ENCODE assay signal across 1 fruit fly cellular context in the genomic region with DNA sequence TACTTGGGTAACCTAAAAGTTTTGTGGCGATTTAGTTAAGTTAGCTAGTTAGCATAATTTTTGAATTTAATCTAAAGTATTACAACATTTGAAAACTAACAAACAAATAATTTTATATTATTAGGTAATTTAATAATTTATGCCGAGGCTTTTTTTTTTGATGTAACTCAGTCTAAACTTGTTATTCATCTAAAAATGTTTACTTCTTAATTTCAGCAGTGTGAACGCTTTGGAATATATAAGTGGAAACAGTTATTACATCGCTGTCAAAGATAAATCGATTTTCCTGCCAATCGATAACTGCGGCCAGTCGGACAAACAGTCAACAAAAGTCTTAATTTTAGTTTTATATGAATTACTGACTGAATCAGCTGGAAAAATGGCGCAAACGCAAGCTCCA.
A peak's percentile ranks its signal among the peaks of the same experiment; 100 is the strongest.
TF ChIP-seq lines count a peak whose summit lies in the region.

A gene (plus strand): TSS at position 288 of the 400 bp plus-strand sequence.

TF ChIP-seq in whole organism, embryonic, 481 proteins besides CTCF, POLR2A, EP300 and RAD21 (continued from another document and continues in another):
- TF ChIP-seq Abd-B (GFP tag; optimal IDR thresholded peaks at IDR 0.05; lab: Kevin White, UChicago), result no peak
- TF ChIP-seq CG17612 (GFP tag; IDR thresholded peaks at IDR 0.05; lab: Robert Waterston, UW), result no peak
- no peak for TF ChIP-seq CG4707 (GFP tag; optimal IDR thresholded peaks at IDR 0.05; lab: Kevin White, UChicago)
- no peak for TF ChIP-seq CG31388 (GFP tag; optimal IDR thresholded peaks at IDR 0.05; lab: Kevin White, UChicago)
- no peak for TF ChIP-seq pros (GFP tag; optimal IDR thresholded peaks at IDR 0.05; lab: Kevin White, UChicago)
- TF ChIP-seq BEAF-32 (GFP tag; optimal IDR thresholded peaks at IDR 0.05; lab: Kevin White, UChicago), result peak; percentile 61
- TF ChIP-seq CG10565 (GFP tag; optimal IDR thresholded peaks at IDR 0.05; lab: Kevin White, UChicago), result no peak
- no peak for TF ChIP-seq Oaz (GFP tag; IDR thresholded peaks at IDR 0.05; lab: Robert Waterston, UW)
- TF ChIP-seq aop (GFP tag; IDR thresholded peaks at IDR 0.05; lab: Robert Waterston, UW), result no peak
- TF ChIP-seq slbo (GFP tag; IDR thresholded peaks at IDR 0.05; lab: Robert Waterston, UW), result peak; percentile 69
- TF ChIP-seq CG15269 (tag; optimal IDR thresholded peaks at IDR 0.05; lab: Kevin White, UChicago), result no peak
- no peak for TF ChIP-seq jing (GFP tag; optimal IDR thresholded peaks at IDR 0.05; lab: Kevin White, UChicago)
- no peak for TF ChIP-seq vvl (GFP tag; IDR thresholded peaks at IDR 0.05; lab: Robert Waterston, UW)
- no peak for TF ChIP-seq cato (GFP tag; optimal IDR thresholded peaks at IDR 0.05; lab: Kevin White, UChicago; ENCODE audit: borderline replicate concordance)
- TF ChIP-seq pfk (GFP tag; optimal IDR thresholded peaks at IDR 0.05; lab: Kevin White, UChicago), result no peak
- no peak for TF ChIP-seq tll (GFP tag; optimal IDR thresholded peaks at IDR 0.05; lab: Kevin White, UChicago)
- TF ChIP-seq oc (tag; optimal IDR thresholded peaks at IDR 0.05; lab: Kevin White, UChicago), result no peak
- TF ChIP-seq CG13775 (GFP tag; optimal IDR thresholded peaks at IDR 0.05; lab: Kevin White, UChicago), result no peak
- no peak for TF ChIP-seq CG6854 (GFP tag; optimal IDR thresholded peaks at IDR 0.05; lab: Kevin White, UChicago)
- peak; percentile 24; the same call in 1 of the 2 replicates for TF ChIP-seq Ptx1 (GFP tag; IDR thresholded peaks at IDR 0.05; lab: Robert Waterston, UW)
- TF ChIP-seq CG8359 (GFP tag; optimal IDR thresholded peaks at IDR 0.05; lab: Kevin White, UChicago; ENCODE audit: borderline replicate concordance), result no peak
- TF ChIP-seq knrl (GFP tag; IDR thresholded peaks at IDR 0.05; lab: Robert Waterston, UW; ENCODE audit: partially characterized antibody), result peak; percentile 53; the same call in 2 of the 3 replicates
- peak; percentile 57 for TF ChIP-seq Rfx (GFP tag; IDR thresholded peaks at IDR 0.05; lab: Robert Waterston, UW)
- no peak for TF ChIP-seq emc (GFP tag; optimal IDR thresholded peaks at IDR 0.05; lab: Kevin White, UChicago)
- peak; percentile 63 for TF ChIP-seq CG12659 (GFP tag; optimal IDR thresholded peaks at IDR 0.05; lab: Kevin White, UChicago)
- no peak for TF ChIP-seq dmrt99B (tag; optimal IDR thresholded peaks at IDR 0.05; lab: Kevin White, UChicago)
- peak; percentile 55 for TF ChIP-seq phol (tag; optimal IDR thresholded peaks at IDR 0.05; lab: Kevin White, UChicago)
- TF ChIP-seq CG2202 (tag; optimal IDR thresholded peaks at IDR 0.05; lab: Kevin White, UChicago), result no peak
- no peak for TF ChIP-seq Fer3 (tag; optimal IDR thresholded peaks at IDR 0.05; lab: Kevin White, UChicago)
- TF ChIP-seq CG8281 (tag; optimal IDR thresholded peaks at IDR 0.05; lab: Kevin White, UChicago), result no peak
- no peak for TF ChIP-seq BtbVII (GFP tag; optimal IDR thresholded peaks at IDR 0.05; lab: Kevin White, UChicago)
- no peak for TF ChIP-seq abd-A (tag; optimal IDR thresholded peaks at IDR 0.05; lab: Kevin White, UChicago)
- TF ChIP-seq CG17359 (tag; optimal IDR thresholded peaks at IDR 0.05; lab: Kevin White, UChicago), result peak; percentile 6
- TF ChIP-seq CG14014 (GFP tag; IDR thresholded peaks at IDR 0.05; lab: Robert Waterston, UW), result no peak
- TF ChIP-seq CG13424 (tag; optimal IDR thresholded peaks at IDR 0.05; lab: Kevin White, UChicago), result peak; percentile 38
- TF ChIP-seq CG10979 (tag; optimal IDR thresholded peaks at IDR 0.05; lab: Kevin White, UChicago), result peak; percentile 4
- TF ChIP-seq lbe (GFP tag; optimal IDR thresholded peaks at IDR 0.05; lab: Kevin White, UChicago), result no peak
- no peak for TF ChIP-seq CG4424 (GFP tag; optimal IDR thresholded peaks at IDR 0.05; lab: Kevin White, UChicago)
- TF ChIP-seq Pdp1 (GFP tag; optimal IDR thresholded peaks at IDR 0.05; lab: Kevin White, UChicago), result peak in 1 of 2 experiments; percentile 2
- TF ChIP-seq cwo (GFP tag; optimal IDR thresholded peaks at IDR 0.05; lab: Kevin White, UChicago), result no peak
- 0 out of 2 replicates have a peak, but pooled peaks have one; percentile 23 for TF ChIP-seq CG32532 (GFP tag; IDR thresholded peaks at IDR 0.05; lab: Robert Waterston, UW)
- TF ChIP-seq ci (GFP tag; IDR thresholded peaks at IDR 0.05; lab: Robert Waterston, UW), result no peak
- TF ChIP-seq scrt (GFP tag; optimal IDR thresholded peaks at IDR 0.05; lab: Kevin White, UChicago), result no peak
- no peak for TF ChIP-seq maf-S (GFP tag; optimal IDR thresholded peaks at IDR 0.05; lab: Kevin White, UChicago)
- no peak for TF ChIP-seq al (GFP tag; IDR thresholded peaks at IDR 0.05; lab: Robert Waterston, UW)
- TF ChIP-seq stwl (tag; optimal IDR thresholded peaks at IDR 0.05; lab: Kevin White, UChicago), result peak; percentile 78
- TF ChIP-seq Nf-YC (tag; optimal IDR thresholded peaks at IDR 0.05; lab: Kevin White, UChicago), result no peak
- TF ChIP-seq CG17912 (GFP tag; optimal IDR thresholded peaks at IDR 0.05; lab: Kevin White, UChicago), result no peak
- TF ChIP-seq dati (GFP tag; IDR thresholded peaks at IDR 0.05; lab: Robert Waterston, UW), result no peak
- TF ChIP-seq CG18764 (GFP tag; optimal IDR thresholded peaks at IDR 0.05; lab: Kevin White, UChicago), result no peak
- no peak for TF ChIP-seq nerfin-2 (GFP tag; IDR thresholded peaks at IDR 0.05; lab: Robert Waterston, UW; ENCODE audit: partially characterized antibody)
- TF ChIP-seq CG7372 (GFP tag; IDR thresholded peaks at IDR 0.05; lab: Robert Waterston, UW), result no peak
- no peak for TF ChIP-seq Spps (tag; optimal IDR thresholded peaks at IDR 0.05; lab: Kevin White, UChicago)
- no peak for TF ChIP-seq CG10431 (GFP tag; optimal IDR thresholded peaks at IDR 0.05; lab: Kevin White, UChicago)
- peak; percentile 12 for TF ChIP-seq CG4617 (GFP tag; optimal IDR thresholded peaks at IDR 0.05; lab: Kevin White, UChicago; ENCODE audit: borderline replicate concordance)
- no peak for TF ChIP-seq Blimp-1 (GFP tag; optimal IDR thresholded peaks at IDR 0.05; lab: Kevin White, UChicago)
- no peak for TF ChIP-seq CG7928 (GFP tag; optimal IDR thresholded peaks at IDR 0.05; lab: Kevin White, UChicago)
- no peak for TF ChIP-seq tna (GFP tag; IDR thresholded peaks at IDR 0.05; lab: Robert Waterston, UW; ENCODE audit: partially characterized antibody)
- TF ChIP-seq CG15514 (GFP tag; optimal IDR thresholded peaks at IDR 0.05; lab: Kevin White, UChicago), result peak; percentile 56
- TF ChIP-seq sna (GFP tag; IDR thresholded peaks at IDR 0.05; lab: Robert Waterston, UW; ENCODE audit: partially characterized antibody), result 0 out of 2 replicates have a peak, but pooled peaks have one; percentile 27
- no peak for TF ChIP-seq CG15479 (GFP tag; optimal IDR thresholded peaks at IDR 0.05; lab: Kevin White, UChicago)
- TF ChIP-seq Taf1 (GFP tag; IDR thresholded peaks at IDR 0.05; lab: Robert Waterston, UW), result no peak
- peak; percentile 47 for TF ChIP-seq Sry-δ (GFP tag; optimal IDR thresholded peaks at IDR 0.05; lab: Kevin White, UChicago)
- TF ChIP-seq grau (tag; optimal IDR thresholded peaks at IDR 0.05; lab: Kevin White, UChicago), result peak; percentile 33
- no peak for TF ChIP-seq dm (GFP tag; optimal IDR thresholded peaks at IDR 0.05; lab: Kevin White, UChicago)
- peak; percentile 5 for TF ChIP-seq Dp (GFP tag; optimal IDR thresholded peaks at IDR 0.05; lab: Kevin White, UChicago)
- no peak for TF ChIP-seq bab2 (GFP tag; optimal IDR thresholded peaks at IDR 0.05; lab: Kevin White, UChicago)
- TF ChIP-seq CG16813 (GFP tag; IDR thresholded peaks at IDR 0.05; lab: Robert Waterston, UW; ENCODE audit: partially characterized antibody), result peak; percentile 59
- peak; percentile 75 for TF ChIP-seq HLH4C (GFP tag; IDR thresholded peaks at IDR 0.05; lab: Robert Waterston, UW; ENCODE audit: partially characterized antibody)
- TF ChIP-seq HLH54F (GFP tag; optimal IDR thresholded peaks at IDR 0.05; lab: Kevin White, UChicago), result no peak
- no peak for TF ChIP-seq grn (GFP tag; optimal IDR thresholded peaks at IDR 0.05; lab: Kevin White, UChicago)
- TF ChIP-seq Doc2 (GFP tag; IDR thresholded peaks at IDR 0.05; lab: Robert Waterston, UW), result no peak
- no peak for TF ChIP-seq CG3065 (GFP tag; optimal IDR thresholded peaks at IDR 0.05; lab: Kevin White, UChicago)
- no peak for TF ChIP-seq CG13296 (GFP tag; optimal IDR thresholded peaks at IDR 0.05; lab: Kevin White, UChicago)
- TF ChIP-seq fu2 (GFP tag; optimal IDR thresholded peaks at IDR 0.05; lab: Kevin White, UChicago), result no peak
- peak; percentile 80 for TF ChIP-seq Dref (GFP tag; IDR thresholded peaks at IDR 0.05; lab: Robert Waterston, UW)
- TF ChIP-seq insv (GFP tag; optimal IDR thresholded peaks at IDR 0.05; lab: Kevin White, UChicago), result no peak
- TF ChIP-seq CG11504 (tag; optimal IDR thresholded peaks at IDR 0.05; lab: Kevin White, UChicago), result no peak
- no peak for TF ChIP-seq her (GFP tag; optimal IDR thresholded peaks at IDR 0.05; lab: Kevin White, UChicago)
- peak; percentile 78 for TF ChIP-seq MBD-R2 (GFP tag; IDR thresholded peaks at IDR 0.05; lab: Robert Waterston, UW)
- TF ChIP-seq CG12155 (GFP tag; optimal IDR thresholded peaks at IDR 0.05; lab: Kevin White, UChicago), result peak; percentile 15
- TF ChIP-seq bsh (GFP tag; optimal IDR thresholded peaks at IDR 0.05; lab: Kevin White, UChicago), result peak in 1 of 2 experiments; percentile 33
- TF ChIP-seq Poxn (GFP tag; IDR thresholded peaks at IDR 0.05; lab: Robert Waterston, UW), result no peak
- no peak for TF ChIP-seq hth (optimal IDR thresholded peaks at IDR 0.05; lab: Kevin White, UChicago)
- no peak for TF ChIP-seq CG18619 (GFP tag; optimal IDR thresholded peaks at IDR 0.05; lab: Kevin White, UChicago)
- TF ChIP-seq gem (tag; optimal IDR thresholded peaks at IDR 0.05; lab: Kevin White, UChicago), result peak; percentile 68
- TF ChIP-seq dpn (GFP tag; optimal IDR thresholded peaks at IDR 0.05; lab: Kevin White, UChicago), result peak in 1 of 2 experiments; percentile 2
- TF ChIP-seq NFAT (GFP tag; IDR thresholded peaks at IDR 0.05; lab: Robert Waterston, UW), result 0 out of 2 replicates have a peak, but pooled peaks have one; percentile 14
- TF ChIP-seq Hr51 (GFP tag; optimal IDR thresholded peaks at IDR 0.05; lab: Kevin White, UChicago), result peak in 1 of 2 experiments; percentile 38
- no peak for TF ChIP-seq p53 (GFP tag; optimal IDR thresholded peaks at IDR 0.05; lab: Kevin White, UChicago)
- TF ChIP-seq gfzf (GFP tag; optimal IDR thresholded peaks at IDR 0.05; lab: Kevin White, UChicago), result peak; percentile 15
- peak; percentile 38 for TF ChIP-seq CG10267 (tag; optimal IDR thresholded peaks at IDR 0.05; lab: Kevin White, UChicago)
- no peak for TF ChIP-seq CG8944 (GFP tag; optimal IDR thresholded peaks at IDR 0.05; lab: Kevin White, UChicago)
- TF ChIP-seq Rx (GFP tag; IDR thresholded peaks at IDR 0.05; lab: Robert Waterston, UW), result no peak
- TF ChIP-seq MTF-1 (GFP tag; optimal IDR thresholded peaks at IDR 0.05; lab: Kevin White, UChicago; ENCODE audit: borderline replicate concordance), result no peak
- TF ChIP-seq trem (tag; optimal IDR thresholded peaks at IDR 0.05; lab: Kevin White, UChicago), result peak; percentile 13
- no peak for TF ChIP-seq Nf-YB (GFP tag; optimal IDR thresholded peaks at IDR 0.05; lab: Kevin White, UChicago)
- TF ChIP-seq dan (GFP tag; IDR thresholded peaks at IDR 0.05; lab: Robert Waterston, UW), result no peak
- no peak for TF ChIP-seq Gsc (GFP tag; IDR thresholded peaks at IDR 0.05; lab: Robert Waterston, UW)
- TF ChIP-seq ftz-f1 (GFP tag; optimal IDR thresholded peaks at IDR 0.05; lab: Kevin White, UChicago), result no peak
- TF ChIP-seq CG12299 (tag; optimal IDR thresholded peaks at IDR 0.05; lab: Kevin White, UChicago), result no peak
- no peak for TF ChIP-seq CG33557 (GFP tag; optimal IDR thresholded peaks at IDR 0.05; lab: Kevin White, UChicago)
- no peak for TF ChIP-seq gsb (GFP tag; IDR thresholded peaks at IDR 0.05; lab: Robert Waterston, UW)
- peak; percentile 60; the same call in 2 of the 3 replicates for TF ChIP-seq mld (GFP tag; IDR thresholded peaks at IDR 0.05; lab: Robert Waterston, UW; ENCODE audit: partially characterized antibody)
- no peak for TF ChIP-seq HHEX (GFP tag; optimal IDR thresholded peaks at IDR 0.05; lab: Kevin White, UChicago)
- no peak for TF ChIP-seq pum (GFP tag; optimal IDR thresholded peaks at IDR 0.05; lab: Kevin White, UChicago)
- peak; percentile 52; the same call in 2 of the 3 replicates for TF ChIP-seq vnd (GFP tag; IDR thresholded peaks at IDR 0.05; lab: Robert Waterston, UW; ENCODE audit: partially characterized antibody)
- peak; percentile 32 for TF ChIP-seq Hr3 (GFP tag; optimal IDR thresholded peaks at IDR 0.05; lab: Kevin White, UChicago)
- TF ChIP-seq CG30020 (tag; optimal IDR thresholded peaks at IDR 0.05; lab: Kevin White, UChicago), result peak; percentile 91
- TF ChIP-seq CG1602 (GFP tag; optimal IDR thresholded peaks at IDR 0.05; lab: Kevin White, UChicago), result peak; percentile 18
- peak; percentile 12; the same call in 1 of the 3 replicates for TF ChIP-seq zen2 (GFP tag; IDR thresholded peaks at IDR 0.05; lab: Robert Waterston, UW; ENCODE audit: partially characterized antibody)
- peak; percentile 76 for TF ChIP-seq CG34422 (GFP tag; IDR thresholded peaks at IDR 0.05; lab: Robert Waterston, UW)
- no peak for TF ChIP-seq croc (GFP tag; conservative IDR thresholded peaks at IDR 0.05; lab: Robert Waterston, UW)
- TF ChIP-seq ems (GFP tag; optimal IDR thresholded peaks at IDR 0.05; lab: Kevin White, UChicago), result no peak
- TF ChIP-seq CG9932 (GFP tag; IDR thresholded peaks at IDR 0.05; lab: Robert Waterston, UW), result peak; percentile 55
- no peak for TF ChIP-seq CG7839 (tag; optimal IDR thresholded peaks at IDR 0.05; lab: Kevin White, UChicago)
- TF ChIP-seq CG30403 (GFP tag; optimal IDR thresholded peaks at IDR 0.05; lab: Kevin White, UChicago), result peak; percentile 50
- no peak for TF ChIP-seq Hmr (GFP tag; optimal IDR thresholded peaks at IDR 0.05; lab: Kevin White, UChicago)
- no peak for TF ChIP-seq chif (GFP tag; optimal IDR thresholded peaks at IDR 0.05; lab: Kevin White, UChicago)
- no peak for TF ChIP-seq Hsf (GFP tag; optimal IDR thresholded peaks at IDR 0.05; lab: Kevin White, UChicago)
- no peak for TF ChIP-seq ewg (GFP tag; optimal IDR thresholded peaks at IDR 0.05; lab: Kevin White, UChicago)
- TF ChIP-seq exex (tag; optimal IDR thresholded peaks at IDR 0.05; lab: Kevin White, UChicago), result no peak
- TF ChIP-seq dmrt11E (tag; optimal IDR thresholded peaks at IDR 0.05; lab: Kevin White, UChicago), result peak; percentile 26
- no peak for TF ChIP-seq Elba2 (GFP tag; optimal IDR thresholded peaks at IDR 0.05; lab: Kevin White, UChicago)
- TF ChIP-seq Oli (tag; optimal IDR thresholded peaks at IDR 0.05; lab: Kevin White, UChicago), result no peak
- no peak for TF ChIP-seq fd64A (GFP tag; optimal IDR thresholded peaks at IDR 0.05; lab: Kevin White, UChicago)
- no peak for TF ChIP-seq CG11398 (GFP tag; optimal IDR thresholded peaks at IDR 0.05; lab: Kevin White, UChicago)
- TF ChIP-seq CG6765 (GFP tag; optimal IDR thresholded peaks at IDR 0.05; lab: Kevin White, UChicago), result no peak
